Worm (Caenorhabditis elegans): ENCODE data around the gene B0218.7.

B0218.7 gene

DNA sequence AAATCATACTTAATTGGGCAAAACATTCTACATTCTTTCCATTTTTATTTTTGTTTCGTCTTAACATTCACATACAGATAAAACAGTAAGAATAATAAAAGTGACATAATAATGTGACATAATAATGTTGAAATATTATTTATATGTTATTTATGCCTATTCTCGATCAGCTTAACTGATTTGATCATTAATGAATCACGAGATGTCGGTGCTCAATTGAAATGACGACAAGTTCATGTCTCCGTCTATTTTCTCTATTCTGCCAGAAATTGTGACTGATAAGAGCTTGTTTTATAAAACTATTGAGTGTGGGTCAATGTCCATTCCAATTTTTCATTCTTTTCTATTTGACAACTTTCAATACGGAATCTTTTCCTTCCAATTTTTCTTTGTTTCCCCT, 14.1 kb downstream of the B0218.7 start (continued):
- TF ChIP-seq snpc-1.2 (GFP tag; IDR thresholded peaks at IDR 0.05) (no peak), pqm-1 (tag; optimal IDR thresholded peaks at IDR 0.05) (peak; percentile 72), madf-5 (GFP tag; IDR thresholded peaks at IDR 0.05) (no peak), hlh-30 (tag; optimal IDR thresholded peaks at IDR 0.05; ENCODE audit: insufficient read depth) (peak; percentile 53), nhr-102 (tag; optimal IDR thresholded peaks at IDR 0.05) (peak; percentile 48), tra-1 (GFP tag; IDR thresholded peaks at IDR 0.05) (peak; percentile 80), ceh-20 (GFP tag; IDR thresholded peaks at IDR 0.05) (peak; percentile 88)

- TF ChIP-seq Y48G9A.11 (GFP tag; IDR thresholded peaks at IDR 0.05) (no peak), egl-43 (GFP tag; IDR thresholded peaks at IDR 0.05) (no peak), F37D6.2 (tag; optimal IDR thresholded peaks at IDR 0.05) (no peak), zip-2 (tag; optimal IDR thresholded peaks at IDR 0.05) (no peak), fos-1 (tag; optimal IDR thresholded peaks at IDR 0.05) (no peak), ceh-20 (GFP tag; IDR thresholded peaks at IDR 0.05) (no peak), dve-1 (tag; optimal IDR thresholded peaks at IDR 0.05; ENCODE audit: insufficient read depth) (no peak), Y5F2A.4 (GFP tag; optimal IDR thresholded peaks at IDR 0.05) (no peak), jun-1 (tag; optimal IDR thresholded peaks at IDR 0.05) (no peak), ceh-62 (tag; optimal IDR thresholded peaks at IDR 0.05) (no peak), unc-39 (tag; optimal IDR thresholded peaks at IDR 0.05) (no peak), hlh-30 (tag; optimal IDR thresholded peaks at IDR 0.05; ENCODE audit: insufficient read depth) (no peak), set-16 (GFP tag; IDR thresholded peaks at IDR 0.05) (no peak)
These were observed 17.4 kb downstream of the B0218.7 start, which contains the start of gene pmk-1 for ce11 chrIV:8148494-8148893. Gene pmk-1, plus strand, starts transcription at chrIV:8148794.

DNA sequence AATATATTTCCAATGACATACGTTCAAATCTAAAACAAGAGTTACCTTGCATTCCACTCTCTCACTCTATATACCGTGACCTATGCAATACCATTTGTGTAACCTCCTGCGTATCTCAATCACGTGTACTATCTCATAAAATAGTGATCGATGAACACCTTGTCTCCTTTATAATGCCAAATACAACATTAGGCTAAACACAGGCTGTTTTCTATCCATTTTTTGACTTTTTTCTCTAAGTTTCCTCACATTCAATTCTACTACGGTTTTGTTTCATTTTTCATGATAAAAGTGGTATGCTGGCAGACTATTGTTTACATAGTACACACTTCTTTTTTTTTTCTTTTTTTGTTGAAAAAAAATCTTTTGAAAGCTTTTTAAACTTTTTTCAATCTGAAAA, 19.6 kb downstream of the B0218.7 start:
- TF ChIP-seq vab-7 (GFP tag; IDR thresholded peaks at IDR 0.05) (no peak), dve-1 (tag; optimal IDR thresholded peaks at IDR 0.05; ENCODE audit: insufficient read depth) (peak; percentile 91), rbr-2 (tag; optimal IDR thresholded peaks at IDR 0.05) (no peak), sdz-12 (GFP tag; optimal IDR thresholded peaks at IDR 0.05) (no peak), pqm-1 (tag; optimal IDR thresholded peaks at IDR 0.05) (peak; percentile 23), hlh-11 (tag; optimal IDR thresholded peaks at IDR 0.05) (peak; percentile 17), tra-1 (GFP tag; IDR thresholded peaks at IDR 0.05) (no peak), mdl-1 (tag; optimal IDR thresholded peaks at IDR 0.05) (peak; percentile 81 to 90), spr-3 (GFP tag; optimal IDR thresholded peaks at IDR 0.05) (no peak), nhr-28 (tag; optimal IDR thresholded peaks at IDR 0.05) (peak; percentile 54), zag-1 (tag; optimal IDR thresholded peaks at IDR 0.05) (no peak), Y5F2A.4 (GFP tag; optimal IDR thresholded peaks at IDR 0.05) (no peak), lin-15B (tag; optimal IDR thresholded peaks at IDR 0.05) (no peak), ceh-28 (tag; optimal IDR thresholded peaks at IDR 0.05) (no peak), madf-9 (GFP tag; conservative IDR thresholded peaks at IDR 0.05) (no peak), cey-2 (tag; optimal IDR thresholded peaks at IDR 0.05; ENCODE audit: borderline replicate concordance, insufficient read depth) (no peak), fkh-10 (GFP tag; optimal IDR thresholded peaks at IDR 0.05) (no peak), skn-1 (tag; optimal IDR thresholded peaks at IDR 0.05) (no peak), madf-5 (GFP tag; IDR thresholded peaks at IDR 0.05) (no peak), egl-43 (GFP tag; IDR thresholded peaks at IDR 0.05) (no peak), F49E8.2 (tag; optimal IDR thresholded peaks at IDR 0.05; ENCODE audit: borderline replicate concordance) (no peak), nhr-25 (tag; optimal IDR thresholded peaks at IDR 0.05; ENCODE audit: borderline replicate concordance, insufficient read depth) (no peak), unc-130 (GFP tag; optimal IDR thresholded peaks at IDR 0.05) (no peak), zfp-3 (GFP tag; conservative IDR thresholded peaks at IDR 0.05) (0 out of 2 replicates have a peak, but pooled peaks have one; percentile 21), mxl-3 (GFP tag; optimal IDR thresholded peaks at IDR 0.05) (no peak), snpc-4 (tag; optimal IDR thresholded peaks at IDR 0.05) (no peak), php-3 (GFP tag; IDR thresholded peaks at IDR 0.05) (no peak), mep-1 (tag; optimal IDR thresholded peaks at IDR 0.05) (peak; percentile 38), nhr-10 (tag; optimal IDR thresholded peaks at IDR 0.05) (no peak), ZK337.2 (GFP tag; IDR thresholded peaks at IDR 0.05) (no peak), pha-4 (GFP tag; IDR thresholded peaks at IDR 0.05) (no peak), pha-4 (tag; optimal IDR thresholded peaks at IDR 0.05) (no peak), lsy-2 (tag; optimal IDR thresholded peaks at IDR 0.05) (peak in 1 of 2 experiments; percentile 29), tag-97 (GFP tag; IDR thresholded peaks at IDR 0.05) (no peak), daf-8 (GFP tag; IDR thresholded peaks at IDR 0.05) (no peak)
